Fruit fly (Drosophila melanogaster) whole organism, embryonic: ENCODE measurements around the gene CG1640.

Experiments
- ATbp ChIP-seq: fragments of 200-800 bp; sonication (Bioruptor generic); optimal IDR thresholded peaks from 2 replicates; lab custom pipeline; 2017; ENCODE audit warnings: missing biosample characterization, mild to moderate bottlenecking, missing genetic modification characterization, missing genetic modification reagents
- Adf1 ChIP-seq: fragments of 200-800 bp; sonication (Bioruptor generic); IDR thresholded peaks from 2 replicates; pipeline ENCODE4 v1.3.6; 2022; ENCODE audit warnings: missing biosample characterization, missing genetic modification characterization
- Aef1 ChIP-seq: fragments of 200-800 bp; sonication (Bioruptor generic); IDR thresholded peaks from 3 replicates; pipeline ENCODE4 v1.3.6; 2022; ENCODE audit warnings: missing biosample characterization, missing genetic modification characterization
- Atf3 ChIP-seq: fragments of 200-800 bp; sonication (Bioruptor generic); optimal IDR thresholded peaks from 3 replicates; lab custom pipeline; 2016; ENCODE audit warnings: missing biosample characterization, missing genetic modification characterization
- Atf6 ChIP-seq: fragments of 200-800 bp; sonication (Bioruptor generic); IDR thresholded peaks from 2 replicates; pipeline ENCODE4 v1.3.6; 2022; ENCODE audit warnings: missing biosample characterization, missing genetic modification characterization
- B-H2 ChIP-seq: fragments of 200-800 bp; sonication (Bioruptor generic); optimal IDR thresholded peaks from 2 replicates; lab custom pipeline; 2018; ENCODE audit warnings: missing biosample characterization, mild to moderate bottlenecking, missing genetic modification characterization
- Blimp-1 ChIP-seq: fragments of 200-800 bp; sonication (Bioruptor generic); optimal IDR thresholded peaks from 3 replicates; lab custom pipeline; 2018; ENCODE audit warnings: missing biosample characterization, missing genetic modification characterization, mild to moderate bottlenecking, moderate library complexity, missing genetic modification reagents
- CG11085 ChIP-seq: fragments of 200-800 bp; sonication (Bioruptor generic); IDR thresholded peaks from 2 replicates; pipeline ENCODE4 v1.3.6; 2022; ENCODE audit warnings: missing biosample characterization, missing genetic modification characterization
- CG11456 ChIP-seq: fragments of 200-800 bp; sonication (Bioruptor generic); IDR thresholded peaks from 3 replicates; pipeline ENCODE4 v1.3.6; 2022; ENCODE audit warnings: missing biosample characterization, missing genetic modification characterization
- CG11696 ChIP-seq: fragments of 200-800 bp; sonication (Bioruptor generic); IDR thresholded peaks from 2 replicates; pipeline ENCODE4 v1.3.6; 2022; ENCODE audit warnings: missing biosample characterization, missing genetic modification characterization
- CG12155 ChIP-seq: fragments of 200-800 bp; sonication (Bioruptor generic); optimal IDR thresholded peaks from 3 replicates; lab custom pipeline; 2016; ENCODE audit warnings: missing biosample characterization, missing genetic modification characterization
- CG12942 ChIP-seq: fragments of 200-800 bp; sonication (Bioruptor generic); optimal IDR thresholded peaks from 3 replicates; lab custom pipeline; 2016; ENCODE audit warnings: missing biosample characterization, missing genetic modification characterization
- CG14050 ChIP-seq: fragments of 200-800 bp; sonication (Bioruptor generic); IDR thresholded peaks from 3 replicates; pipeline ENCODE4 v1.3.6; 2022; ENCODE audit warnings: missing biosample characterization, missing genetic modification characterization
- CG16815 ChIP-seq: fragments of 200-800 bp; sonication (Bioruptor generic); optimal IDR thresholded peaks from 3 replicates; lab custom pipeline; 2017; ENCODE audit warnings: missing biosample characterization, mild to moderate bottlenecking, missing genetic modification characterization
- CG17612 ChIP-seq: fragments of 200-800 bp; sonication (Bioruptor generic); IDR thresholded peaks from 2 replicates; pipeline ENCODE4 v1.3.6; 2022; ENCODE audit warnings: missing biosample characterization, missing genetic modification characterization
- CG2120 ChIP-seq: fragments of 200-800 bp; sonication (Bioruptor generic); optimal IDR thresholded peaks from 3 replicates; lab custom pipeline; 2016; ENCODE audit warnings: missing biosample characterization, missing genetic modification characterization
- CG3726 ChIP-seq: fragments of 200-800 bp; sonication (Bioruptor generic); IDR thresholded peaks from 3 replicates; pipeline ENCODE4, ENCODE4 v1.3.6; 2022; ENCODE audit warnings: missing biosample characterization, missing genetic modification characterization
- CG4424 ChIP-seq: fragments of 200-800 bp; sonication (Bioruptor generic); optimal IDR thresholded peaks from 3 replicates; lab custom pipeline; 2016; ENCODE audit warnings: missing biosample characterization, missing genetic modification characterization
- CG7928 ChIP-seq: fragments of 200-800 bp; sonication (Bioruptor generic); optimal IDR thresholded peaks from 2 replicates; lab custom pipeline; 2017; ENCODE audit warnings: missing biosample characterization, mild to moderate bottlenecking, missing genetic modification characterization
- CG7963 ChIP-seq: fragments of 200-800 bp; sonication (Bioruptor generic); IDR thresholded peaks from 3 replicates; pipeline ENCODE4 v1.3.6; 2022; ENCODE audit warnings: missing biosample characterization, missing genetic modification characterization; ENCODE audit not compliant: partially characterized antibody
- CG8924 ChIP-seq: fragments of 200-800 bp; optimal IDR thresholded peaks from 3 replicates; lab custom pipeline; 2019; ENCODE audit warnings: missing biosample characterization, mild to moderate bottlenecking, missing genetic modification characterization, moderate library complexity
- CG9727 ChIP-seq: fragments of 200-800 bp; sonication (Bioruptor generic); optimal IDR thresholded peaks from 3 replicates; lab custom pipeline; 2017; ENCODE audit warnings: missing biosample characterization, mild to moderate bottlenecking, missing genetic modification characterization
- Drgx ChIP-seq: fragments of 200-800 bp; sonication (Bioruptor generic); IDR thresholded peaks from 2 replicates; pipeline ENCODE4 v1.3.6; 2022; ENCODE audit warnings: missing biosample characterization, missing genetic modification characterization
- Eip74EF ChIP-seq, 2 experiments: fragments of 200-800 bp in 1 of 2; fragments of >200 bp in 1 of 2; sonication (Bioruptor generic) in 1 of 2; optimal IDR thresholded peaks; 2 replicates each; lab custom pipeline; 2017 to 2019; ENCODE audit warnings: missing biosample characterization in 2 of 2, missing genetic modification characterization in 2 of 2, mild to moderate bottlenecking in 1 of 2, moderate library complexity in 1 of 2
- Fer2 ChIP-seq: fragments of 200-800 bp; sonication (Bioruptor generic); optimal IDR thresholded peaks from 2 replicates; lab custom pipeline; 2018; ENCODE audit warnings: missing biosample characterization, mild to moderate bottlenecking, missing genetic modification characterization, moderate library complexity
- GATAe ChIP-seq: fragments of 200-800 bp; sonication (Bioruptor generic); conservative IDR thresholded peaks from 2 replicates; pipeline ENCODE4 v1.3.6; 2022; ENCODE audit warnings: missing biosample characterization, missing genetic modification characterization
- Jarid2 ChIP-seq: fragments of 200-800 bp; sonication (Bioruptor generic); optimal IDR thresholded peaks from 3 replicates; lab custom pipeline; 2017; ENCODE audit warnings: mild to moderate bottlenecking, missing biosample characterization, missing genetic modification reagents, missing genetic modification characterization
- Mrtf ChIP-seq: fragments of 200-800 bp; sonication (Bioruptor generic); IDR thresholded peaks from 3 replicates; pipeline ENCODE4 v1.3.6; 2022; ENCODE audit warnings: missing biosample characterization, missing genetic modification characterization
- Rx ChIP-seq: fragments of 200-800 bp; sonication (Bioruptor generic); IDR thresholded peaks from 2 replicates; pipeline ENCODE4 v1.3.6; 2022; ENCODE audit warnings: missing biosample characterization, missing genetic modification characterization
- ab ChIP-seq: fragments of 200-800 bp; sonication (Bioruptor generic); optimal IDR thresholded peaks from 2 replicates; lab custom pipeline; 2016; ENCODE audit warnings: missing biosample characterization, missing genetic modification characterization
- bbx ChIP-seq: fragments of 200-800 bp; sonication (Bioruptor generic); IDR thresholded peaks from 2 replicates; pipeline ENCODE4 v1.3.6; 2022; ENCODE audit warnings: missing biosample characterization, missing genetic modification characterization; ENCODE audit not compliant: partially characterized antibody
- bsh ChIP-seq, 2 experiments: fragments of 200-800 bp; sonication (Bioruptor generic); optimal IDR thresholded peaks; 2 replicates each; lab custom pipeline; 2017 to 2018; ENCODE audit warnings: mild to moderate bottlenecking in 2 of 2, missing biosample characterization in 2 of 2, missing genetic modification characterization in 2 of 2, moderate library complexity in 1 of 2
- en ChIP-seq: fragments of 200-800 bp; sonication (Bioruptor generic); optimal IDR thresholded peaks from 2 replicates; lab custom pipeline; 2016; ENCODE audit warnings: missing biosample characterization, missing genetic modification characterization
- gem ChIP-seq: fragments of 200-800 bp; sonication (Bioruptor generic); optimal IDR thresholded peaks from 2 replicates; lab custom pipeline; 2019; ENCODE audit warnings: missing biosample characterization, mild to moderate bottlenecking, missing genetic modification characterization, moderate library complexity
- jigr1 ChIP-seq: fragments of 200-800 bp; sonication (Bioruptor generic); IDR thresholded peaks from 3 replicates; pipeline ENCODE4 v1.3.6; 2022; ENCODE audit warnings: missing biosample characterization, missing genetic modification characterization
- kah ChIP-seq: fragments of 200-800 bp; sonication (Bioruptor generic); optimal IDR thresholded peaks from 2 replicates; lab custom pipeline; 2018; ENCODE audit warnings: missing biosample characterization, mild to moderate bottlenecking, missing genetic modification characterization
- mam ChIP-seq: fragments of 200-800 bp; sonication (Bioruptor generic); optimal IDR thresholded peaks from 3 replicates; lab custom pipeline; 2016; ENCODE audit warnings: missing biosample characterization, missing genetic modification characterization
- mirr ChIP-seq: fragments of 200-800 bp; sonication (Bioruptor generic); optimal IDR thresholded peaks from 3 replicates; lab custom pipeline; 2018; ENCODE audit warnings: missing biosample characterization, mild to moderate bottlenecking, missing genetic modification characterization
- mld ChIP-seq: fragments of 200-800 bp; sonication (Bioruptor generic); IDR thresholded peaks from 3 replicates; pipeline ENCODE4 v1.3.6; 2022; ENCODE audit warnings: missing biosample characterization, missing genetic modification characterization; ENCODE audit not compliant: partially characterized antibody
- nom ChIP-seq: fragments of 200-800 bp; sonication (Bioruptor generic); optimal IDR thresholded peaks from 2 replicates; lab custom pipeline; 2017; ENCODE audit warnings: missing biosample characterization, missing genetic modification characterization, mild to moderate bottlenecking, moderate library complexity, missing genetic modification reagents
- pb ChIP-seq: fragments of 200-800 bp; sonication (Bioruptor generic); optimal IDR thresholded peaks from 3 replicates; lab custom pipeline; 2016; ENCODE audit warnings: missing biosample characterization, missing genetic modification characterization
- pzg ChIP-seq: fragments of 200-800 bp; sonication (Bioruptor generic); optimal IDR thresholded peaks from 3 replicates; lab custom pipeline; 2018; ENCODE audit warnings: missing biosample characterization, mild to moderate bottlenecking, missing genetic modification characterization, moderate library complexity
- row ChIP-seq: fragments of 200-800 bp; sonication (Bioruptor generic); IDR thresholded peaks from 3 replicates; pipeline ENCODE4 v1.3.6; 2022; ENCODE audit warnings: missing biosample characterization, missing genetic modification characterization
- salm ChIP-seq: fragments of 200-800 bp; sonication (Bioruptor generic); optimal IDR thresholded peaks from 2 replicates; lab custom pipeline; 2018; ENCODE audit warnings: missing biosample characterization, mild to moderate bottlenecking, missing genetic modification characterization
- sens-2 ChIP-seq: fragments of 200-800 bp; sonication (Bioruptor generic); IDR thresholded peaks from 2 replicates; pipeline ENCODE4 v1.3.6; 2022; ENCODE audit warnings: missing biosample characterization, missing genetic modification characterization
- sisA ChIP-seq: fragments of 200-800 bp; sonication (Bioruptor generic); IDR thresholded peaks from 2 replicates; pipeline ENCODE4 v1.3.6; 2022; ENCODE audit warnings: missing biosample characterization, missing genetic modification characterization
- z ChIP-seq: fragments of 200-800 bp; sonication (Bioruptor generic); IDR thresholded peaks from 3 replicates; pipeline ENCODE4 v1.3.6; 2022; ENCODE audit warnings: missing biosample characterization, missing genetic modification characterization
- zen ChIP-seq: fragments of 200-800 bp; sonication (Bioruptor generic); optimal IDR thresholded peaks from 3 replicates; lab custom pipeline; 2018; ENCODE audit warnings: missing biosample characterization, mild to moderate bottlenecking, missing genetic modification characterization, moderate library complexity

Gene CG1640

dm6 chrX:13373239-13374153 is 3.1 kb downstream of the CG1640 start (continued):
- TF ChIP-seq CG12155 (GFP tag; lab: Kevin White, UChicago) (peak; percentile 78), CG17612 (GFP tag; lab: Robert Waterston, UW) (peak; percentile 41; the same call in 1 of the 2 replicates), CG8924 (tag; lab: Kevin White, UChicago) (peak; percentile 92), sens-2 (0 out of 2 replicates have a peak, but pooled peaks have one; percentile 29), CG12942 (GFP tag; lab: Kevin White, UChicago) (peak; percentile 68), Adf1 (peak; percentile 92), en (GFP tag; lab: Kevin White, UChicago) (no peak), kah (GFP tag; lab: Kevin White, UChicago) (peak; percentile 58), row (GFP tag; lab: Robert Waterston, UW) (peak; percentile 93), Aef1 (peak; percentile 76), sisA (GFP tag; lab: Robert Waterston, UW) (peak; percentile 84), CG11696 (GFP tag; lab: Robert Waterston, UW) (peak; percentile 79), salm (peak; percentile 79), B-H2 (GFP tag; lab: Kevin White, UChicago) (peak; percentile 42), gem (tag; lab: Kevin White, UChicago) (peak; percentile 94), CG16815 (GFP tag; lab: Kevin White, UChicago) (peak; percentile 64), CG7963 (GFP tag; lab: Robert Waterston, UW) (no peak), Mrtf (GFP tag; lab: Robert Waterston, UW) (peak; percentile 56; the same call in 1 of the 3 replicates), mld (GFP tag; lab: Robert Waterston, UW) (no peak), CG11456 (GFP tag; lab: Robert Waterston, UW) (peak; percentile 82), CG2120 (GFP tag; lab: Kevin White, UChicago) (peak; percentile 81), Atf3 (GFP tag; lab: Kevin White, UChicago) (no peak), Drgx (GFP tag; lab: Robert Waterston, UW) (peak; percentile 82), CG14050 (peak; percentile 68; the same call in 2 of the 3 replicates), CG4424 (GFP tag; lab: Kevin White, UChicago) (peak; percentile 84), pzg (GFP tag; lab: Kevin White, UChicago) (peak; percentile 0), Eip74EF (GFP tag; optimal IDR thresholded peaks at IDR 0.05; lab: Kevin White, UChicago) (peak in 1 of 2 experiments; percentile 77), Blimp-1 (peak; percentile 86), z (GFP tag; lab: Robert Waterston, UW) (peak; percentile 79; the same call in 2 of the 3 replicates), Atf6 (GFP tag; lab: Robert Waterston, UW) (peak; percentile 89), Rx (peak; percentile 66), mam (peak; percentile 35), Fer2 (tag; lab: Kevin White, UChicago) (peak; percentile 42), mirr (GFP tag; lab: Kevin White, UChicago) (peak; percentile 50), bsh (GFP tag; optimal IDR thresholded peaks at IDR 0.05; lab: Kevin White, UChicago) (peak; percentile 68 to 90), zen (tag; lab: Kevin White, UChicago) (peak; percentile 71), GATAe (GFP tag; lab: Robert Waterston, UW) (peak; percentile 97), nom (GFP tag; lab: Kevin White, UChicago) (peak; percentile 68), ATbp (peak; percentile 82), Jarid2 (GFP tag; lab: Kevin White, UChicago) (peak; percentile 58), ab (GFP tag; lab: Kevin White, UChicago) (peak; percentile 18), bbx (GFP tag; lab: Robert Waterston, UW) (no peak), pb (GFP tag; lab: Kevin White, UChicago) (no peak), CG7928 (no peak), CG3726 (peak; percentile 72; the same call in 1 of the 3 replicates), CG9727 (GFP tag; lab: Kevin White, UChicago) (peak; percentile 86), jigr1 (peak; percentile 44; the same call in 1 of the 3 replicates), CG11085 (peak; percentile 73)
